Worm (Caenorhabditis elegans): Measurements from ENCODE around the gene daao-1.

- no peak for TF ChIP-seq nhr-11 (tag; optimal IDR thresholded peaks at IDR 0.05)
- no peak for TF ChIP-seq snpc-4 (tag; optimal IDR thresholded peaks at IDR 0.05)
- TF ChIP-seq zag-1 (tag; optimal IDR thresholded peaks at IDR 0.05), result no peak
- no peak for TF ChIP-seq ces-1 (GFP tag; optimal IDR thresholded peaks at IDR 0.05)
- no peak for TF ChIP-seq egl-27 (tag; optimal IDR thresholded peaks at IDR 0.05)
- no peak for TF ChIP-seq dpl-1 (GFP tag; optimal IDR thresholded peaks at IDR 0.05)
- TF ChIP-seq aly-2 (tag; optimal IDR thresholded peaks at IDR 0.05), result no peak
Measured at ce11 chrIV:2581483-2581882, 32.5 kb upstream of the daao-1 start, which contains the start of gene nhr-242.
